Fruit fly (Drosophila melanogaster) whole organism, embryonic: ENCODE results near the gene Dop1R2.

Experiments used
- Blimp-1 ChIP-seq: fragments of 200-800 bp; sonication (Bioruptor generic); optimal IDR thresholded peaks from 3 replicates; lab custom pipeline; 2018; ENCODE audit warnings: missing biosample characterization, missing genetic modification characterization, mild to moderate bottlenecking, moderate library complexity, missing genetic modification reagents
- CG10147 ChIP-seq: fragments of 200-800 bp; sonication (Bioruptor generic); optimal IDR thresholded peaks from 2 replicates; lab custom pipeline; 2019; ENCODE audit warnings: missing biosample characterization, mild to moderate bottlenecking, missing genetic modification characterization, moderate library complexity
- CG10565 ChIP-seq: fragments of 200-800 bp; sonication (Bioruptor generic); optimal IDR thresholded peaks from 3 replicates; lab custom pipeline; 2016; ENCODE audit warnings: missing biosample characterization, mild to moderate bottlenecking, missing genetic modification characterization
- CG10979 ChIP-seq: fragments of 200-800 bp; sonication (Bioruptor generic); optimal IDR thresholded peaks from 2 replicates; lab custom pipeline; 2018; ENCODE audit warnings: missing biosample characterization, mild to moderate bottlenecking, missing genetic modification characterization, moderate library complexity
- CG13624 ChIP-seq: fragments of 200-800 bp; sonication (Bioruptor generic); optimal IDR thresholded peaks from 2 replicates; lab custom pipeline; 2016; ENCODE audit warnings: missing biosample characterization, missing genetic modification characterization
- CG14014 ChIP-seq: fragments of 200-800 bp; sonication (Bioruptor generic); IDR thresholded peaks from 2 replicates; pipeline ENCODE4 v1.3.6; 2022; ENCODE audit warnings: missing biosample characterization, missing genetic modification characterization
- CG14710 ChIP-seq: fragments of 200-800 bp; sonication (Bioruptor generic); optimal IDR thresholded peaks from 3 replicates; lab custom pipeline; 2019; ENCODE audit warnings: missing biosample characterization, mild to moderate bottlenecking, missing genetic modification characterization, moderate library complexity
- CG15601 ChIP-seq: fragments of 200-800 bp; sonication (Bioruptor generic); optimal IDR thresholded peaks from 3 replicates; lab custom pipeline; 2019; ENCODE audit warnings: missing biosample characterization, mild to moderate bottlenecking, missing genetic modification characterization, moderate library complexity
- CG1603 ChIP-seq: fragments of 200-800 bp; sonication (Bioruptor generic); optimal IDR thresholded peaks from 2 replicates; lab custom pipeline; 2019; ENCODE audit warnings: missing biosample characterization, mild to moderate bottlenecking, missing genetic modification characterization, moderate library complexity
- CG16863 ChIP-seq: fragments of 200-800 bp; sonication (Bioruptor generic); optimal IDR thresholded peaks from 3 replicates; lab custom pipeline; 2016; ENCODE audit warnings: missing biosample characterization, missing genetic modification characterization
- CG17328 ChIP-seq: fragments of 200-800 bp; sonication (Bioruptor generic); IDR thresholded peaks from 2 replicates; pipeline ENCODE4 v1.3.6; 2022; ENCODE audit warnings: missing biosample characterization, missing genetic modification characterization
- CG17568 ChIP-seq: fragments of 200-800 bp; sonication (Bioruptor generic); optimal IDR thresholded peaks from 2 replicates; lab custom pipeline; 2018; ENCODE audit warnings: missing biosample characterization, mild to moderate bottlenecking, missing genetic modification characterization, moderate library complexity
- CG18262 ChIP-seq: fragments of 200-800 bp; optimal IDR thresholded peaks from 3 replicates; lab custom pipeline; 2019; ENCODE audit warnings: missing biosample characterization, mild to moderate bottlenecking, missing genetic modification characterization, moderate library complexity
- CG1832 ChIP-seq: fragments of 200-800 bp; sonication (Bioruptor generic); optimal IDR thresholded peaks from 2 replicates; lab custom pipeline; 2017; ENCODE audit warnings: missing biosample characterization, mild to moderate bottlenecking, missing genetic modification characterization, inconsistent platforms
- CG18599 ChIP-seq: fragments of 200-800 bp; sonication (Bioruptor generic); optimal IDR thresholded peaks from 3 replicates; lab custom pipeline; 2017; ENCODE audit warnings: missing biosample characterization, missing genetic modification characterization, mild to moderate bottlenecking, moderate library complexity, missing genetic modification reagents
- CG4360 ChIP-seq: fragments of 200-800 bp; sonication (Bioruptor generic); IDR thresholded peaks from 2 replicates; pipeline ENCODE4 v1.3.6; 2022; ENCODE audit warnings: missing biosample characterization, missing genetic modification characterization
- CG7786 ChIP-seq: fragments of 200-800 bp; sonication (Bioruptor generic); optimal IDR thresholded peaks from 2 replicates; lab custom pipeline; 2016; ENCODE audit warnings: missing biosample characterization, missing genetic modification characterization
- CG8765 ChIP-seq: fragments of 200-800 bp; sonication (Bioruptor generic); IDR thresholded peaks from 2 replicates; pipeline ENCODE4 v1.3.6; 2022; ENCODE audit warnings: missing biosample characterization, missing genetic modification characterization
- CG9727 ChIP-seq: fragments of 200-800 bp; sonication (Bioruptor generic); optimal IDR thresholded peaks from 3 replicates; lab custom pipeline; 2017; ENCODE audit warnings: missing biosample characterization, mild to moderate bottlenecking, missing genetic modification characterization
- CG9797 ChIP-seq: fragments of 200-800 bp; sonication (Bioruptor generic); optimal IDR thresholded peaks from 3 replicates; lab custom pipeline; 2018; ENCODE audit warnings: missing biosample characterization, mild to moderate bottlenecking, missing genetic modification characterization
- Dip3 ChIP-seq: fragments of 200-800 bp; sonication (Bioruptor generic); optimal IDR thresholded peaks from 3 replicates; lab custom pipeline; 2016; ENCODE audit warnings: missing biosample characterization, missing genetic modification characterization
- HmgZ ChIP-seq: fragments of 200-800 bp; sonication (Bioruptor generic); optimal IDR thresholded peaks from 2 replicates; lab custom pipeline; 2018; ENCODE audit warnings: missing biosample characterization, mild to moderate bottlenecking, missing genetic modification characterization
- Lim3 ChIP-seq: fragments of 200-800 bp; sonication (Bioruptor generic); IDR thresholded peaks from 2 replicates; pipeline ENCODE4 v1.3.6; 2022; ENCODE audit warnings: missing biosample characterization, missing genetic modification characterization
- Oli ChIP-seq: fragments of 200-800 bp; sonication (Bioruptor generic); optimal IDR thresholded peaks from 2 replicates; lab custom pipeline; 2018; ENCODE audit warnings: missing biosample characterization, mild to moderate bottlenecking, missing genetic modification characterization, moderate library complexity
- PHDP ChIP-seq: fragments of 200-800 bp; sonication (Bioruptor generic); optimal IDR thresholded peaks from 3 replicates; lab custom pipeline; 2018; ENCODE audit warnings: missing biosample characterization, mild to moderate bottlenecking, missing genetic modification characterization, moderate library complexity
- Sox102F ChIP-seq: fragments of 200-800 bp; sonication (Bioruptor generic); optimal IDR thresholded peaks from 2 replicates; lab custom pipeline; 2018; ENCODE audit warnings: missing biosample characterization, mild to moderate bottlenecking, missing genetic modification characterization, moderate library complexity
- Taf1 ChIP-seq: fragments of 200-800 bp; sonication (Bioruptor generic); IDR thresholded peaks from 2 replicates; pipeline ENCODE4 v1.3.6; 2022; ENCODE audit warnings: missing biosample characterization, missing genetic modification characterization
- Xrp1 ChIP-seq: fragments of 200-800 bp; sonication (Bioruptor generic); IDR thresholded peaks from 2 replicates; pipeline ENCODE4 v1.3.6; 2022; ENCODE audit warnings: missing biosample characterization, missing genetic modification characterization
- ap ChIP-seq: fragments of 200-800 bp; sonication (Bioruptor generic); IDR thresholded peaks from 2 replicates; pipeline ENCODE4 v1.3.6; 2022; ENCODE audit warnings: missing biosample characterization, missing genetic modification characterization
- bsh ChIP-seq, 2 experiments: fragments of 200-800 bp; sonication (Bioruptor generic); optimal IDR thresholded peaks; 2 replicates each; lab custom pipeline; 2017 to 2018; ENCODE audit warnings: mild to moderate bottlenecking in 2 of 2, missing biosample characterization in 2 of 2, missing genetic modification characterization in 2 of 2, moderate library complexity in 1 of 2
- chn ChIP-seq: fragments of 200-800 bp; sonication (Bioruptor generic); optimal IDR thresholded peaks from 2 replicates; lab custom pipeline; 2016; ENCODE audit warnings: missing biosample characterization, missing genetic modification characterization
- crol ChIP-seq: fragments of 200-800 bp; sonication (Bioruptor generic); IDR thresholded peaks from 2 replicates; pipeline ENCODE4 v1.3.6; 2022; ENCODE audit warnings: missing biosample characterization, missing genetic modification characterization
- esg ChIP-seq: fragments of 200-800 bp; sonication (Bioruptor generic); conservative IDR thresholded peaks from 2 replicates; pipeline ENCODE4 v1.3.6; 2022; ENCODE audit warnings: missing biosample characterization, missing genetic modification characterization
- exex ChIP-seq: fragments of 200-800 bp; sonication (Bioruptor generic); optimal IDR thresholded peaks from 4 replicates; lab custom pipeline; 2018; ENCODE audit warnings: missing biosample characterization, mild to moderate bottlenecking, missing genetic modification characterization, moderate library complexity
- fd96Cb ChIP-seq: fragments of 200-800 bp; sonication (Bioruptor generic); optimal IDR thresholded peaks from 2 replicates; lab custom pipeline; 2018; ENCODE audit warnings: missing biosample characterization, mild to moderate bottlenecking, missing genetic modification characterization, moderate library complexity
- fu2 ChIP-seq: fragments of 200-800 bp; sonication (Bioruptor generic); optimal IDR thresholded peaks from 2 replicates; lab custom pipeline; 2016; ENCODE audit warnings: missing biosample characterization, missing genetic modification characterization
- ind ChIP-seq: fragments of 200-800 bp; sonication (Bioruptor generic); optimal IDR thresholded peaks from 3 replicates; lab custom pipeline; 2016; ENCODE audit warnings: missing biosample characterization, missing genetic modification characterization
- jing ChIP-seq: fragments of 200-800 bp; sonication (Bioruptor generic); optimal IDR thresholded peaks from 2 replicates; lab custom pipeline; 2018; ENCODE audit warnings: missing biosample characterization, mild to moderate bottlenecking, missing genetic modification characterization
- lbe ChIP-seq: fragments of 200-800 bp; sonication (Bioruptor generic); optimal IDR thresholded peaks from 2 replicates; lab custom pipeline; 2016; ENCODE audit warnings: missing biosample characterization, mild to moderate bottlenecking, missing genetic modification characterization
- lola ChIP-seq, 3 experiments: fragments of >200 bp in 2 of 3; fragments of 200-800 bp in 1 of 3; sonication (Bioruptor generic) in 1 of 3; optimal IDR thresholded peaks; 2 replicates each; lab custom pipeline; 2017 to 2019; ENCODE audit warnings: missing biosample characterization in 3 of 3, missing genetic modification characterization in 3 of 3, mild to moderate bottlenecking in 1 of 3, moderate library complexity in 1 of 3
- mld ChIP-seq: fragments of 200-800 bp; sonication (Bioruptor generic); IDR thresholded peaks from 3 replicates; pipeline ENCODE4 v1.3.6; 2022; ENCODE audit warnings: missing biosample characterization, missing genetic modification characterization; ENCODE audit not compliant: partially characterized antibody
- oc ChIP-seq: fragments of 200-800 bp; sonication (Bioruptor generic); optimal IDR thresholded peaks from 2 replicates; lab custom pipeline; 2018; ENCODE audit warnings: missing biosample characterization, mild to moderate bottlenecking, missing genetic modification characterization, moderate library complexity
- prd ChIP-seq, 3 experiments: fragments of >200 bp in 2 of 3; fragments of 200-800 bp in 1 of 3; sonication (Bioruptor generic) in 1 of 3; optimal IDR thresholded peaks in 2 of 3; IDR thresholded peaks in 1 of 3; 2 replicates in 2 of 3; 3 replicates in 1 of 3; pipeline versions ENCODE4 v1.3.6 to Lab custom; 2017 to 2022; ENCODE audit warnings: missing biosample characterization in 1 of 3, missing genetic modification characterization in 1 of 3
- repo ChIP-seq: fragments of 200-800 bp; sonication (Bioruptor generic); optimal IDR thresholded peaks from 2 replicates; lab custom pipeline; 2016; ENCODE audit warnings: missing biosample characterization, missing genetic modification characterization
- slbo ChIP-seq: fragments of 200-800 bp; sonication (Bioruptor generic); IDR thresholded peaks from 2 replicates; pipeline ENCODE4 v1.3.6; 2022; ENCODE audit warnings: missing biosample characterization, missing genetic modification characterization
- tgo ChIP-seq: fragments of 200-800 bp; sonication (Bioruptor generic); IDR thresholded peaks from 3 replicates; pipeline ENCODE4 v1.3.6; 2022; ENCODE audit warnings: missing biosample characterization, missing genetic modification characterization
- ttk ChIP-seq: fragments of 200-800 bp; sonication (Bioruptor generic); IDR thresholded peaks from 2 replicates; pipeline ENCODE4 v2.1.2; 2022; ENCODE audit warnings: missing biosample characterization, missing genetic modification characterization
- unpg ChIP-seq: fragments of 200-800 bp; sonication (Bioruptor generic); optimal IDR thresholded peaks from 3 replicates; lab custom pipeline; 2018; ENCODE audit warnings: missing biosample characterization, mild to moderate bottlenecking, missing genetic modification characterization, moderate library complexity

Dop1R2 gene

dm6 chr3R:29584266-29584665 is 75.5 kb downstream of the Dop1R2 start (continued):
- TF ChIP-seq CG9727, result no peak
- TF ChIP-seq CG18262 (tag; lab: Kevin White, UChicago), result peak; percentile 2
- TF ChIP-seq CG1603 (tag; lab: Kevin White, UChicago), result peak; percentile 31
- no peak for TF ChIP-seq Dip3 (GFP tag; lab: Kevin White, UChicago)
- TF ChIP-seq CG13624 (GFP tag; lab: Kevin White, UChicago), result no peak
- TF ChIP-seq lola (GFP tag; optimal IDR thresholded peaks at IDR 0.05; lab: Kevin White, UChicago), result peak in 1 of 3 experiments; percentile 22
- TF ChIP-seq CG15601, result no peak
- TF ChIP-seq CG7786 (GFP tag; lab: Kevin White, UChicago), result no peak
- no peak for TF ChIP-seq CG17328 (GFP tag; lab: Robert Waterston, UW)
- no peak for TF ChIP-seq CG9797
- no peak for TF ChIP-seq CG8765 (GFP tag; lab: Robert Waterston, UW)
- no peak for TF ChIP-seq CG17568 (GFP tag; lab: Kevin White, UChicago)
- peak; percentile 38 for TF ChIP-seq Sox102F (GFP tag; lab: Kevin White, UChicago)
- no peak for TF ChIP-seq CG14014 (GFP tag; lab: Robert Waterston, UW)
- no peak for TF ChIP-seq Lim3 (GFP tag; lab: Robert Waterston, UW)
- TF ChIP-seq CG4360 (GFP tag; lab: Robert Waterston, UW), result no peak
- TF ChIP-seq prd (optimal IDR thresholded peaks at IDR 0.05; lab: Kevin White, UChicago), result no peak
- TF ChIP-seq prd (GFP tag; IDR thresholded peaks at IDR 0.05; lab: Robert Waterston, UW), result peak; percentile 35; the same call in 1 of the 3 replicates
- TF ChIP-seq repo (GFP tag; lab: Kevin White, UChicago), result no peak
- no peak for TF ChIP-seq tgo (GFP tag; lab: Robert Waterston, UW)
- no peak for TF ChIP-seq ind (GFP tag; lab: Kevin White, UChicago)
- TF ChIP-seq Xrp1 (GFP tag; lab: Robert Waterston, UW), result peak; percentile 27; the same call in 1 of the 2 replicates
- TF ChIP-seq unpg (GFP tag; lab: Kevin White, UChicago), result no peak
- 0 out of 2 replicates have a peak, but pooled peaks have one; percentile 8 for TF ChIP-seq slbo
- TF ChIP-seq esg, result no peak
- TF ChIP-seq CG10147 (GFP tag; lab: Kevin White, UChicago), result no peak
- TF ChIP-seq fd96Cb (tag; lab: Kevin White, UChicago), result peak; percentile 3
- TF ChIP-seq oc (tag; lab: Kevin White, UChicago), result no peak
- TF ChIP-seq Taf1 (GFP tag; lab: Robert Waterston, UW), result no peak
- no peak for TF ChIP-seq CG1832 (GFP tag; lab: Kevin White, UChicago)
- TF ChIP-seq Oli (tag; lab: Kevin White, UChicago), result peak; percentile 6
- no peak for TF ChIP-seq CG10565
- TF ChIP-seq crol, result no peak
- no peak for TF ChIP-seq lbe
- TF ChIP-seq exex, result no peak
- TF ChIP-seq ttk (GFP tag; lab: Robert Waterston, UW), result no peak; the same call in 1 of the 2 replicates
- TF ChIP-seq chn (GFP tag; lab: Kevin White, UChicago), result no peak
- TF ChIP-seq CG10979 (tag; lab: Kevin White, UChicago), result peak; percentile 34
- peak; percentile 21 for TF ChIP-seq CG16863 (GFP tag; lab: Kevin White, UChicago)
- TF ChIP-seq jing, result peak; percentile 11
- TF ChIP-seq PHDP, result no peak
- TF ChIP-seq bsh (GFP tag; optimal IDR thresholded peaks at IDR 0.05; lab: Kevin White, UChicago), result peak in 1 of 2 experiments; percentile 34
- TF ChIP-seq CG14710 (tag; lab: Kevin White, UChicago), result no peak
- TF ChIP-seq Blimp-1 (GFP tag; lab: Kevin White, UChicago), result peak; percentile 23
- no peak for TF ChIP-seq fu2
- no peak for TF ChIP-seq HmgZ (tag; lab: Kevin White, UChicago)
- no peak for TF ChIP-seq ap
- TF ChIP-seq CG18599 (GFP tag; lab: Kevin White, UChicago), result no peak
- no peak for TF ChIP-seq mld (GFP tag; lab: Robert Waterston, UW)
